Worm (Caenorhabditis elegans): ENCODE data around the gene Y38H6A.5.

- no peak for TF ChIP-seq nhr-12 (tag; optimal IDR thresholded peaks at IDR 0.05)
- TF ChIP-seq ceh-82 (tag; optimal IDR thresholded peaks at IDR 0.05): no peak
- TF ChIP-seq snpc-4 (tag; optimal IDR thresholded peaks at IDR 0.05): peak; percentile 18
- TF ChIP-seq ztf-11 (tag; optimal IDR thresholded peaks at IDR 0.05): no peak
- TF ChIP-seq nhr-25 (tag; optimal IDR thresholded peaks at IDR 0.05): peak; percentile 27
- peak; percentile 71 for TF ChIP-seq egl-5 (tag; optimal IDR thresholded peaks at IDR 0.05)
- TF ChIP-seq tbx-2 (tag; optimal IDR thresholded peaks at IDR 0.05): no peak
- peak; percentile 82 for TF ChIP-seq pha-4 (tag; optimal IDR thresholded peaks at IDR 0.05)
- no peak for TF ChIP-seq mml-1 (tag; optimal IDR thresholded peaks at IDR 0.05)
- no peak for TF ChIP-seq zag-1 (tag; optimal IDR thresholded peaks at IDR 0.05)
- TF ChIP-seq lin-15B (tag; optimal IDR thresholded peaks at IDR 0.05): peak; percentile 11
- TF ChIP-seq nhr-237 (tag; optimal IDR thresholded peaks at IDR 0.05): no peak
Measured at ce11 chrV:20383065-20383609, 48.0 kb upstream of the Y38H6A.5 start, which contains the start of gene K02E2.11.

Measured in whole organism, L3 larva.